Fruit fly (Drosophila melanogaster): ENCODE data around the gene CG7606.

The CG7606 gene

dm6 chr3R:17550827-17551468 is 45.4 kb upstream of the CG7606 start (continued):
- TF ChIP-seq CG11696 (GFP tag; IDR thresholded peaks at IDR 0.05) (no peak), CG18262 (tag; optimal IDR thresholded peaks at IDR 0.05) (peak; percentile 63), HLH3B (GFP tag; IDR thresholded peaks at IDR 0.05) (peak; percentile 39; the same call in 1 of the 2 replicates), slp2 (GFP tag; optimal IDR thresholded peaks at IDR 0.05) (peak; percentile 35), CG17359 (tag; optimal IDR thresholded peaks at IDR 0.05) (peak; percentile 50), da (GFP tag; optimal IDR thresholded peaks at IDR 0.05) (no peak), Hr39 (optimal IDR thresholded peaks at IDR 0.05) (no peak), pum (GFP tag; optimal IDR thresholded peaks at IDR 0.05) (peak; percentile 33), CG5953 (GFP tag; IDR thresholded peaks at IDR 0.05) (0 out of 2 replicates have a peak, but pooled peaks have one; percentile 18), CG17385 (GFP tag; optimal IDR thresholded peaks at IDR 0.05) (peak; percentile 41), insv (GFP tag; optimal IDR thresholded peaks at IDR 0.05) (no peak), stwl (tag; optimal IDR thresholded peaks at IDR 0.05) (no peak), wor (GFP tag; IDR thresholded peaks at IDR 0.05) (no peak), H15 (GFP tag; IDR thresholded peaks at IDR 0.05) (no peak), CG8478 (optimal IDR thresholded peaks at IDR 0.05) (no peak), B-H1 (GFP tag; IDR thresholded peaks at IDR 0.05) (no peak), CG1233 (GFP tag; optimal IDR thresholded peaks at IDR 0.05) (peak; percentile 33), CG1792 (GFP tag; optimal IDR thresholded peaks at IDR 0.05) (peak; percentile 1), CG5245 (GFP tag; optimal IDR thresholded peaks at IDR 0.05) (peak; percentile 19), jigr1 (GFP tag; IDR thresholded peaks at IDR 0.05) (no peak), usp (GFP tag; optimal IDR thresholded peaks at IDR 0.05) (no peak), H2.0 (GFP tag; IDR thresholded peaks at IDR 0.05) (no peak), CG7271 (tag; optimal IDR thresholded peaks at IDR 0.05) (peak; percentile 45), C15 (GFP tag; IDR thresholded peaks at IDR 0.05) (no peak), Fer2 (tag; optimal IDR thresholded peaks at IDR 0.05) (no peak), shn (GFP tag; optimal IDR thresholded peaks at IDR 0.05) (no peak), CG17186 (GFP tag; optimal IDR thresholded peaks at IDR 0.05) (no peak), CG31224 (GFP tag; IDR thresholded peaks at IDR 0.05) (no peak), eyg (GFP tag; optimal IDR thresholded peaks at IDR 0.05) (no peak), Atf-2 (GFP tag; optimal IDR thresholded peaks at IDR 0.05) (peak; percentile 49), CG3995 (GFP tag; optimal IDR thresholded peaks at IDR 0.05) (no peak), unpg (GFP tag; optimal IDR thresholded peaks at IDR 0.05) (peak; percentile 68), Sry-δ (GFP tag; optimal IDR thresholded peaks at IDR 0.05) (no peak), dan (GFP tag; IDR thresholded peaks at IDR 0.05) (no peak), Blimp-1 (GFP tag; optimal IDR thresholded peaks at IDR 0.05) (peak; percentile 64), Kr (GFP tag; optimal IDR thresholded peaks at IDR 0.05) (no peak), bowl (GFP tag; IDR thresholded peaks at IDR 0.05) (no peak), crc (GFP tag; optimal IDR thresholded peaks at IDR 0.05) (no peak), Rfx (GFP tag; IDR thresholded peaks at IDR 0.05) (no peak), CG12104 (GFP tag; optimal IDR thresholded peaks at IDR 0.05) (no peak), CG2678 (tag; optimal IDR thresholded peaks at IDR 0.05) (no peak), pho (GFP tag; optimal IDR thresholded peaks at IDR 0.05) (no peak), schlank (tag; optimal IDR thresholded peaks at IDR 0.05) (no peak), CG12155 (GFP tag; optimal IDR thresholded peaks at IDR 0.05) (peak; percentile 29), CG30020 (tag; optimal IDR thresholded peaks at IDR 0.05) (no peak), CG15479 (GFP tag; optimal IDR thresholded peaks at IDR 0.05) (no peak), Hmx (GFP tag; optimal IDR thresholded peaks at IDR 0.05) (no peak), tll (GFP tag; optimal IDR thresholded peaks at IDR 0.05) (peak in 1 of 2 experiments; percentile 47), sc (optimal IDR thresholded peaks at IDR 0.05) (no peak), sc (GFP tag; optimal IDR thresholded peaks at IDR 0.05) (peak; percentile 36), CG12071 (GFP tag; optimal IDR thresholded peaks at IDR 0.05) (no peak), Sox102F (GFP tag; optimal IDR thresholded peaks at IDR 0.05) (no peak)
